Fruit fly (Drosophila melanogaster) whole organism, embryonic: ENCODE measurements around the gene Capa.

Experiments used
- Ada2b ChIP-seq: fragments of 200-800 bp; sonication (Bioruptor generic); IDR thresholded peaks from 2 replicates; pipeline ENCODE4 v1.3.6; 2022; ENCODE audit warnings: missing biosample characterization, missing genetic modification characterization
- Atf3 ChIP-seq: fragments of 200-800 bp; sonication (Bioruptor generic); optimal IDR thresholded peaks from 3 replicates; lab custom pipeline; 2016; ENCODE audit warnings: missing biosample characterization, missing genetic modification characterization
- CG10274 ChIP-seq: fragments of 200-800 bp; sonication (Bioruptor generic); optimal IDR thresholded peaks from 3 replicates; lab custom pipeline; 2017; ENCODE audit warnings: missing biosample characterization, mild to moderate bottlenecking, missing genetic modification characterization
- CG11093 ChIP-seq: fragments of 200-800 bp; sonication (Bioruptor generic); IDR thresholded peaks from 3 replicates; pipeline ENCODE4 v1.3.6; 2022; ENCODE audit warnings: missing biosample characterization, missing genetic modification characterization
- CG11456 ChIP-seq: fragments of 200-800 bp; sonication (Bioruptor generic); IDR thresholded peaks from 3 replicates; pipeline ENCODE4 v1.3.6; 2022; ENCODE audit warnings: missing biosample characterization, missing genetic modification characterization
- CG11695 ChIP-seq: fragments of 200-800 bp; sonication (Bioruptor generic); IDR thresholded peaks from 3 replicates; pipeline ENCODE4 v1.3.6; 2022; ENCODE audit warnings: missing biosample characterization, missing genetic modification characterization
- CG12659 ChIP-seq: fragments of 200-800 bp; sonication (Bioruptor generic); optimal IDR thresholded peaks from 3 replicates; lab custom pipeline; 2017; ENCODE audit warnings: mild to moderate bottlenecking, missing biosample characterization, missing genetic modification reagents, missing genetic modification characterization
- CG12744 ChIP-seq: fragments of 200-800 bp; sonication (Bioruptor generic); optimal IDR thresholded peaks from 2 replicates; lab custom pipeline; 2016; ENCODE audit warnings: missing biosample characterization, missing genetic modification characterization
- CG12942 ChIP-seq: fragments of 200-800 bp; sonication (Bioruptor generic); optimal IDR thresholded peaks from 3 replicates; lab custom pipeline; 2016; ENCODE audit warnings: missing biosample characterization, missing genetic modification characterization
- CG14965 ChIP-seq: fragments of 200-800 bp; sonication (Bioruptor generic); optimal IDR thresholded peaks from 2 replicates; lab custom pipeline; 2016; ENCODE audit warnings: missing biosample characterization, missing genetic modification characterization, borderline replicate concordance
- CG18599 ChIP-seq: fragments of 200-800 bp; sonication (Bioruptor generic); optimal IDR thresholded peaks from 3 replicates; lab custom pipeline; 2017; ENCODE audit warnings: missing biosample characterization, missing genetic modification characterization, mild to moderate bottlenecking, moderate library complexity, missing genetic modification reagents
- CG32532 ChIP-seq: fragments of 200-800 bp; sonication (Bioruptor generic); IDR thresholded peaks from 2 replicates; pipeline ENCODE4 v1.3.6; 2022; ENCODE audit warnings: missing biosample characterization, missing genetic modification characterization
- CG3281 ChIP-seq: fragments of 200-800 bp; sonication (Bioruptor generic); optimal IDR thresholded peaks from 3 replicates; lab custom pipeline; 2017; ENCODE audit warnings: missing biosample characterization, mild to moderate bottlenecking, missing genetic modification characterization
- CG3838 ChIP-seq: fragments of 200-800 bp; sonication (Bioruptor generic); optimal IDR thresholded peaks from 3 replicates; lab custom pipeline; 2016; ENCODE audit warnings: missing biosample characterization, missing genetic modification characterization
- CG42726 ChIP-seq: fragments of 200-800 bp; sonication (Bioruptor generic); IDR thresholded peaks from 2 replicates; pipeline ENCODE4 v1.3.6; 2022; ENCODE audit warnings: missing biosample characterization, missing genetic modification characterization; ENCODE audit not compliant: partially characterized antibody
- CG4730 ChIP-seq: fragments of 200-800 bp; sonication (Bioruptor generic); IDR thresholded peaks from 2 replicates; pipeline ENCODE4 v1.3.6; 2022; ENCODE audit warnings: missing biosample characterization, missing genetic modification characterization
- CG4820 ChIP-seq: fragments of 200-800 bp; sonication (Bioruptor generic); optimal IDR thresholded peaks from 3 replicates; lab custom pipeline; 2016; ENCODE audit warnings: missing biosample characterization, missing genetic modification characterization
- CG6654 ChIP-seq: fragments of 200-800 bp; sonication (Bioruptor generic); optimal IDR thresholded peaks from 2 replicates; lab custom pipeline; 2017; ENCODE audit warnings: missing biosample characterization, mild to moderate bottlenecking, missing genetic modification characterization
- CG6854 ChIP-seq: fragments of 200-800 bp; sonication (Bioruptor generic); optimal IDR thresholded peaks from 3 replicates; lab custom pipeline; 2017; ENCODE audit warnings: missing biosample characterization, mild to moderate bottlenecking, missing genetic modification characterization
- CG7839 ChIP-seq: fragments of 200-800 bp; sonication (Bioruptor generic); optimal IDR thresholded peaks from 3 replicates; lab custom pipeline; 2018; ENCODE audit warnings: missing biosample characterization, mild to moderate bottlenecking, missing genetic modification characterization, moderate library complexity
- CG8359 ChIP-seq: fragments of 200-800 bp; sonication (Bioruptor generic); optimal IDR thresholded peaks from 2 replicates; lab custom pipeline; 2017; ENCODE audit warnings: missing biosample characterization, mild to moderate bottlenecking, missing genetic modification characterization, borderline replicate concordance
- D ChIP-seq, 2 experiments: fragments of 200-800 bp in 1 of 2; fragments of >200 bp in 1 of 2; sonication (Bioruptor generic) in 1 of 2; optimal IDR thresholded peaks; 2 replicates in 1 of 2; 3 replicates in 1 of 2; lab custom pipeline; 2017; ENCODE audit warnings: mild to moderate bottlenecking in 1 of 2, missing biosample characterization in 1 of 2, missing genetic modification characterization in 1 of 2, missing genetic modification reagents in 1 of 2
- D19A ChIP-seq: fragments of 200-800 bp; optimal IDR thresholded peaks from 3 replicates; lab custom pipeline; 2019; ENCODE audit warnings: missing biosample characterization, mild to moderate bottlenecking, missing genetic modification characterization, moderate library complexity
- Dip2 ChIP-seq: fragments of 200-800 bp; sonication (Bioruptor generic); IDR thresholded peaks from 2 replicates; pipeline ENCODE4 v1.3.6; 2022; ENCODE audit warnings: missing biosample characterization, missing genetic modification characterization
- Ets65A ChIP-seq: fragments of 200-800 bp; sonication (Bioruptor generic); peaks from one replicate; lab custom pipeline; 2016; ENCODE audit warnings: missing biosample characterization, missing genetic modification characterization
- Hmr ChIP-seq: fragments of 200-800 bp; sonication (Bioruptor generic); optimal IDR thresholded peaks from 3 replicates; lab custom pipeline; 2017; ENCODE audit warnings: mild to moderate bottlenecking, missing biosample characterization, missing genetic modification reagents, missing genetic modification characterization
- Poxn ChIP-seq: fragments of 200-800 bp; sonication (Bioruptor generic); IDR thresholded peaks from 2 replicates; pipeline ENCODE4 v1.3.6; 2022; ENCODE audit warnings: missing biosample characterization, missing genetic modification characterization
- Ptx1 ChIP-seq: fragments of 200-800 bp; sonication (Bioruptor generic); IDR thresholded peaks from 2 replicates; pipeline ENCODE4 v1.3.6; 2022; ENCODE audit warnings: missing biosample characterization, missing genetic modification characterization
- TFAM ChIP-seq: fragments of 200-800 bp; sonication (Bioruptor generic); optimal IDR thresholded peaks from 2 replicates; lab custom pipeline; 2017; ENCODE audit warnings: missing biosample characterization, missing genetic modification characterization, inconsistent platforms
- ato ChIP-seq: fragments of 200-800 bp; sonication (Bioruptor generic); IDR thresholded peaks from 2 replicates; pipeline ENCODE4 v1.3.6; 2022; ENCODE audit warnings: missing biosample characterization, missing genetic modification characterization; ENCODE audit not compliant: partially characterized antibody
- cad ChIP-seq: fragments of >200 bp; optimal IDR thresholded peaks from 2 replicates; lab custom pipeline; 2017; ENCODE audit warnings: missing biosample characterization, missing genetic modification characterization
- crol ChIP-seq: fragments of 200-800 bp; sonication (Bioruptor generic); IDR thresholded peaks from 2 replicates; pipeline ENCODE4 v1.3.6; 2022; ENCODE audit warnings: missing biosample characterization, missing genetic modification characterization
- dpn ChIP-seq, 2 experiments: fragments of 200-800 bp; sonication (Bioruptor generic); optimal IDR thresholded peaks; 3 replicates each; lab custom pipeline; 2016; ENCODE audit warnings: missing biosample characterization in 2 of 2, missing genetic modification characterization in 2 of 2
- dysf ChIP-seq: fragments of 200-800 bp; sonication (Bioruptor generic); IDR thresholded peaks from 3 replicates; pipeline ENCODE4 v1.3.6; 2022; ENCODE audit warnings: missing biosample characterization, missing genetic modification characterization
- eyg ChIP-seq: fragments of 200-800 bp; sonication (Bioruptor generic); optimal IDR thresholded peaks from 3 replicates; lab custom pipeline; 2016; ENCODE audit warnings: missing biosample characterization, missing genetic modification characterization
- fd96Cb ChIP-seq: fragments of 200-800 bp; sonication (Bioruptor generic); optimal IDR thresholded peaks from 2 replicates; lab custom pipeline; 2018; ENCODE audit warnings: missing biosample characterization, mild to moderate bottlenecking, missing genetic modification characterization, moderate library complexity
- gfzf ChIP-seq: fragments of 200-800 bp; sonication (Bioruptor generic); optimal IDR thresholded peaks from 2 replicates; lab custom pipeline; 2016; ENCODE audit warnings: missing biosample characterization, mild to moderate bottlenecking, missing genetic modification characterization, moderate library complexity
- grau ChIP-seq: fragments of 200-800 bp; optimal IDR thresholded peaks from 3 replicates; lab custom pipeline; 2019; ENCODE audit warnings: missing biosample characterization, mild to moderate bottlenecking, missing genetic modification characterization, moderate library complexity
- hkb ChIP-seq, 2 experiments: fragments of 200-800 bp in 1 of 2; fragments of >200 bp in 1 of 2; sonication (Bioruptor generic) in 1 of 2; IDR thresholded peaks in 1 of 2; optimal IDR thresholded peaks in 1 of 2; 2 replicates each; pipeline versions ENCODE4 v1.3.6 to Lab custom; 2017 to 2022; ENCODE audit warnings: missing biosample characterization in 1 of 2, missing genetic modification characterization in 1 of 2
- jigr1 ChIP-seq: fragments of 200-800 bp; sonication (Bioruptor generic); IDR thresholded peaks from 3 replicates; pipeline ENCODE4 v1.3.6; 2022; ENCODE audit warnings: missing biosample characterization, missing genetic modification characterization
- nmo ChIP-seq: fragments of 200-800 bp; sonication (Bioruptor generic); optimal IDR thresholded peaks from 2 replicates; lab custom pipeline; 2018; ENCODE audit warnings: missing biosample characterization, mild to moderate bottlenecking, missing genetic modification characterization, moderate library complexity
- odd ChIP-seq: fragments of 200-800 bp; sonication (Bioruptor generic); optimal IDR thresholded peaks from 2 replicates; lab custom pipeline; 2017; ENCODE audit warnings: missing biosample characterization, mild to moderate bottlenecking, missing genetic modification characterization
- pb ChIP-seq: fragments of 200-800 bp; sonication (Bioruptor generic); optimal IDR thresholded peaks from 3 replicates; lab custom pipeline; 2016; ENCODE audit warnings: missing biosample characterization, missing genetic modification characterization
- prd ChIP-seq, 3 experiments: fragments of >200 bp in 2 of 3; fragments of 200-800 bp in 1 of 3; sonication (Bioruptor generic) in 1 of 3; optimal IDR thresholded peaks in 2 of 3; IDR thresholded peaks in 1 of 3; 2 replicates in 2 of 3; 3 replicates in 1 of 3; pipeline versions ENCODE4 v1.3.6 to Lab custom; 2017 to 2022; ENCODE audit warnings: missing biosample characterization in 1 of 3, missing genetic modification characterization in 1 of 3
- ranshi ChIP-seq: fragments of 200-800 bp; sonication (Bioruptor generic); IDR thresholded peaks from 2 replicates; pipeline ENCODE4 v1.3.6; 2022; ENCODE audit warnings: missing biosample characterization, missing genetic modification characterization
- slbo ChIP-seq: fragments of 200-800 bp; sonication (Bioruptor generic); IDR thresholded peaks from 2 replicates; pipeline ENCODE4 v1.3.6; 2022; ENCODE audit warnings: missing biosample characterization, missing genetic modification characterization
- tup ChIP-seq: fragments of 200-800 bp; sonication (Bioruptor generic); optimal IDR thresholded peaks from 2 replicates; lab custom pipeline; 2016; ENCODE audit warnings: missing biosample characterization, mild to moderate bottlenecking, missing genetic modification characterization, moderate library complexity
- wdn ChIP-seq: fragments of 200-800 bp; sonication (Bioruptor generic); IDR thresholded peaks from 2 replicates; pipeline ENCODE4 v1.3.6; 2022; ENCODE audit warnings: missing biosample characterization, missing genetic modification characterization
- zfh1 ChIP-seq: fragments of 200-800 bp; sonication (Bioruptor generic); IDR thresholded peaks from 3 replicates; pipeline ENCODE4 v1.3.6; 2022; ENCODE audit warnings: missing biosample characterization, missing genetic modification characterization
- zfh2 ChIP-seq: fragments of 200-800 bp; sonication (Bioruptor generic); optimal IDR thresholded peaks from 2 replicates; lab custom pipeline; 2016; ENCODE audit warnings: missing biosample characterization, missing genetic modification characterization

Gene Capa

DNA sequence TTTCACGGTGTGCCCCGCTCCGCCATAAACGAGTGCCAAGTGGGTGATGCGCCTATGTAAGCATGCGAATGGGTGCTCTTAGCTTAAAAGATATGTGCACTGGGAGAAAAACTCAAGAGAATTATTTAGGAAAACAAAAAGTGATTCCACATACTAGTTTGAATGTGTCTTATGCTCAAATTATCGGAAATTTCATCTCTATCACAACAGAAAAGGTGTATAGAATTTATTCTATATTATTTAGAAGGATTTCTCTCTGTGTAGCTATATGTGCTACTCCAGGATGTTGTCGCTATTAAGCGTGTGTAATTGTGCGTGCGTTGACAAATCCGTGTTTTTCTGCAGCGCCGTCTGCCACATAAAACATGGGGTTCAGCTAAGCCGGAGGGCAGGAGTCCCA, 45.2 kb upstream of the Capa start (continued):
- TF ChIP-seq CG11695 (GFP tag; lab: Robert Waterston, UW): no peak
- TF ChIP-seq CG18599: peak; percentile 56
- TF ChIP-seq tup (GFP tag; lab: Kevin White, UChicago): no peak
- TF ChIP-seq CG4820: no peak
- no peak for TF ChIP-seq TFAM
- no peak for TF ChIP-seq zfh1 (GFP tag; lab: Robert Waterston, UW)
- no peak for TF ChIP-seq gfzf (GFP tag; lab: Kevin White, UChicago)
- TF ChIP-seq odd (GFP tag; lab: Kevin White, UChicago): no peak
- peak; percentile 1 for TF ChIP-seq Hmr (GFP tag; lab: Kevin White, UChicago)
- TF ChIP-seq Ptx1: no peak
- no peak for TF ChIP-seq hkb (optimal IDR thresholded peaks at IDR 0.05; lab: Kevin White, UChicago)
- peak; percentile 55 for TF ChIP-seq hkb (GFP tag; IDR thresholded peaks at IDR 0.05; lab: Robert Waterston, UW)
- no peak for TF ChIP-seq nmo (GFP tag; lab: Kevin White, UChicago)
- no peak for TF ChIP-seq ato (GFP tag; lab: Robert Waterston, UW)
- no peak for TF ChIP-seq prd (optimal IDR thresholded peaks at IDR 0.05; lab: Kevin White, UChicago)
- TF ChIP-seq prd (GFP tag; IDR thresholded peaks at IDR 0.05; lab: Robert Waterston, UW): 0 out of 3 replicates have a peak, but pooled peaks have one; percentile 11
- no peak for TF ChIP-seq CG12942 (GFP tag; lab: Kevin White, UChicago)
- no peak for TF ChIP-seq D19A (tag; lab: Kevin White, UChicago)
- no peak for TF ChIP-seq grau (tag; lab: Kevin White, UChicago)
- peak; percentile 23 for TF ChIP-seq Ets65A
- TF ChIP-seq CG6854 (GFP tag; lab: Kevin White, UChicago): no peak
- TF ChIP-seq CG7839 (tag; lab: Kevin White, UChicago): no peak
- TF ChIP-seq CG14965 (GFP tag; lab: Kevin White, UChicago): no peak
- no peak for TF ChIP-seq CG11093
- no peak for TF ChIP-seq ranshi
- no peak for TF ChIP-seq CG42726 (GFP tag; lab: Robert Waterston, UW)
- no peak for TF ChIP-seq CG3838 (GFP tag; lab: Kevin White, UChicago)
- peak; percentile 38; the same call in 1 of the 2 replicates for TF ChIP-seq wdn (GFP tag; lab: Robert Waterston, UW)
- TF ChIP-seq CG6654 (GFP tag; lab: Kevin White, UChicago): no peak
- TF ChIP-seq Poxn: no peak
- peak; percentile 48 for TF ChIP-seq slbo (GFP tag; lab: Robert Waterston, UW)
- no peak for TF ChIP-seq CG12659 (GFP tag; lab: Kevin White, UChicago)
- TF ChIP-seq CG32532 (GFP tag; lab: Robert Waterston, UW): 0 out of 2 replicates have a peak, but pooled peaks have one; percentile 16
- TF ChIP-seq jigr1 (GFP tag; lab: Robert Waterston, UW): no peak
- TF ChIP-seq CG12744: no peak
- no peak for TF ChIP-seq fd96Cb
- TF ChIP-seq dpn (GFP tag; optimal IDR thresholded peaks at IDR 0.05; lab: Kevin White, UChicago): no peak
- TF ChIP-seq CG8359 (GFP tag; lab: Kevin White, UChicago): no peak
- TF ChIP-seq Ada2b: 0 out of 2 replicates have a peak, but pooled peaks have one; percentile 27
- no peak for TF ChIP-seq Dip2 (GFP tag; lab: Robert Waterston, UW)
- no peak for TF ChIP-seq D (optimal IDR thresholded peaks at IDR 0.05; lab: Kevin White, UChicago)
- no peak for TF ChIP-seq D (GFP tag; optimal IDR thresholded peaks at IDR 0.05; lab: Kevin White, UChicago)
- TF ChIP-seq Atf3 (GFP tag; lab: Kevin White, UChicago): no peak
- TF ChIP-seq CG10274 (GFP tag; lab: Kevin White, UChicago): no peak
- no peak for TF ChIP-seq zfh2 (GFP tag; lab: Kevin White, UChicago)
- no peak for TF ChIP-seq CG4730 (GFP tag; lab: Robert Waterston, UW)
- TF ChIP-seq pb (GFP tag; lab: Kevin White, UChicago): no peak
- peak; percentile 3 for TF ChIP-seq CG3281
- peak; percentile 29; the same call in 1 of the 3 replicates for TF ChIP-seq CG11456 (GFP tag; lab: Robert Waterston, UW)
- no peak for TF ChIP-seq eyg
- no peak for TF ChIP-seq crol (GFP tag; lab: Robert Waterston, UW)
- TF ChIP-seq cad (GFP tag; lab: Kevin White, UChicago): no peak
- TF ChIP-seq dysf: peak; percentile 52; the same call in 2 of the 3 replicates
